Fruit fly (Drosophila melanogaster): Measurements from ENCODE around the gene CG31441.

CG31441 gene

dm6 chr3R:11260966-11261530, 25.0 kb downstream of the CG31441 start:
- TF ChIP-seq EcR (GFP tag; optimal IDR thresholded peaks at IDR 0.05) (no peak), Dll (optimal IDR thresholded peaks at IDR 0.05) (no peak), CG8478 (optimal IDR thresholded peaks at IDR 0.05) (no peak), psq (optimal IDR thresholded peaks at IDR 0.05) (no peak), pan (optimal IDR thresholded peaks at IDR 0.05) (no peak), usp (GFP tag; optimal IDR thresholded peaks at IDR 0.05) (no peak)

- no peak for TF ChIP-seq psq (optimal IDR thresholded peaks at IDR 0.05)
- no peak for TF ChIP-seq pan (optimal IDR thresholded peaks at IDR 0.05)
- no peak for TF ChIP-seq Dll (optimal IDR thresholded peaks at IDR 0.05)
- TF ChIP-seq CG8478 (optimal IDR thresholded peaks at IDR 0.05): no peak
- TF ChIP-seq EcR (GFP tag; optimal IDR thresholded peaks at IDR 0.05): no peak
- TF ChIP-seq usp (GFP tag; optimal IDR thresholded peaks at IDR 0.05): no peak
These were observed 27.5 kb downstream of the CG31441 start for dm6 chr3R:11263579-11263978.

- TF ChIP-seq psq (optimal IDR thresholded peaks at IDR 0.05) (no peak), CG8478 (optimal IDR thresholded peaks at IDR 0.05) (no peak), usp (GFP tag; optimal IDR thresholded peaks at IDR 0.05) (no peak), pan (optimal IDR thresholded peaks at IDR 0.05) (no peak), Dll (optimal IDR thresholded peaks at IDR 0.05) (no peak), EcR (GFP tag; optimal IDR thresholded peaks at IDR 0.05) (no peak)
These were observed 32.9 kb downstream of the CG31441 start for dm6 chr3R:11269013-11269412.

dm6 chr3R:11270574-11270973, 34.5 kb downstream of the CG31441 start:
- TF ChIP-seq psq (optimal IDR thresholded peaks at IDR 0.05): no peak
- TF ChIP-seq usp (GFP tag; optimal IDR thresholded peaks at IDR 0.05): no peak
- no peak for TF ChIP-seq EcR (GFP tag; optimal IDR thresholded peaks at IDR 0.05)
- no peak for TF ChIP-seq Dll (optimal IDR thresholded peaks at IDR 0.05)
- TF ChIP-seq pan (optimal IDR thresholded peaks at IDR 0.05): no peak
- no peak for TF ChIP-seq CG8478 (optimal IDR thresholded peaks at IDR 0.05)

- TF ChIP-seq Dll (optimal IDR thresholded peaks at IDR 0.05) (no peak), usp (GFP tag; optimal IDR thresholded peaks at IDR 0.05) (no peak), psq (optimal IDR thresholded peaks at IDR 0.05) (no peak), EcR (GFP tag; optimal IDR thresholded peaks at IDR 0.05) (no peak), pan (optimal IDR thresholded peaks at IDR 0.05) (no peak), CG8478 (optimal IDR thresholded peaks at IDR 0.05) (no peak)
These were observed 36.6 kb downstream of the CG31441 start for dm6 chr3R:11272667-11273066.

dm6 chr3R:11281887-11282286, 45.8 kb downstream of the CG31441 start:
- no peak for TF ChIP-seq Dll (optimal IDR thresholded peaks at IDR 0.05)
- no peak for TF ChIP-seq usp (GFP tag; optimal IDR thresholded peaks at IDR 0.05)
- no peak for TF ChIP-seq EcR (GFP tag; optimal IDR thresholded peaks at IDR 0.05)
- no peak for TF ChIP-seq psq (optimal IDR thresholded peaks at IDR 0.05)
- no peak for TF ChIP-seq CG8478 (optimal IDR thresholded peaks at IDR 0.05)
- TF ChIP-seq pan (optimal IDR thresholded peaks at IDR 0.05): no peak

- TF ChIP-seq usp (GFP tag; optimal IDR thresholded peaks at IDR 0.05): no peak
- TF ChIP-seq CG8478 (optimal IDR thresholded peaks at IDR 0.05): no peak
- no peak for TF ChIP-seq Dll (optimal IDR thresholded peaks at IDR 0.05)
- TF ChIP-seq pan (optimal IDR thresholded peaks at IDR 0.05): no peak
- no peak for TF ChIP-seq EcR (GFP tag; optimal IDR thresholded peaks at IDR 0.05)
- TF ChIP-seq psq (optimal IDR thresholded peaks at IDR 0.05): no peak
These were observed 50.9 kb downstream of the CG31441 start for dm6 chr3R:11286948-11287347.

All from whole organism.